Fruit fly (Drosophila melanogaster) whole organism, embryonic: Measurements from ENCODE around the gene sll.

Experiments used
- CG12659 ChIP-seq: fragments of 200-800 bp; sonication (Bioruptor generic); optimal IDR thresholded peaks from 3 replicates; lab custom pipeline; 2017; ENCODE audit warnings: mild to moderate bottlenecking, missing biosample characterization, missing genetic modification reagents, missing genetic modification characterization
- CG15601 ChIP-seq: fragments of 200-800 bp; sonication (Bioruptor generic); optimal IDR thresholded peaks from 3 replicates; lab custom pipeline; 2019; ENCODE audit warnings: missing biosample characterization, mild to moderate bottlenecking, missing genetic modification characterization, moderate library complexity
- CG17568 ChIP-seq: fragments of 200-800 bp; sonication (Bioruptor generic); optimal IDR thresholded peaks from 2 replicates; lab custom pipeline; 2018; ENCODE audit warnings: missing biosample characterization, mild to moderate bottlenecking, missing genetic modification characterization, moderate library complexity
- CG31224 ChIP-seq: fragments of 200-800 bp; sonication (Bioruptor generic); IDR thresholded peaks from 2 replicates; pipeline ENCODE4 v1.3.6; 2022; ENCODE audit warnings: missing biosample characterization, missing genetic modification characterization
- CG42726 ChIP-seq: fragments of 200-800 bp; sonication (Bioruptor generic); IDR thresholded peaks from 2 replicates; pipeline ENCODE4 v1.3.6; 2022; ENCODE audit warnings: missing biosample characterization, missing genetic modification characterization; ENCODE audit not compliant: partially characterized antibody
- CG4328 ChIP-seq: fragments of 200-800 bp; sonication (Bioruptor generic); optimal IDR thresholded peaks from 3 replicates; lab custom pipeline; 2017; ENCODE audit warnings: missing biosample characterization, missing genetic modification reagents, missing genetic modification characterization
- CG5180 ChIP-seq: fragments of 200-800 bp; sonication (Bioruptor generic); optimal IDR thresholded peaks from 3 replicates; lab custom pipeline; 2017; ENCODE audit warnings: missing biosample characterization, missing genetic modification characterization, mild to moderate bottlenecking, moderate library complexity, missing genetic modification reagents
- CG6791 ChIP-seq: fragments of 200-800 bp; sonication (Bioruptor generic); IDR thresholded peaks from 3 replicates; pipeline ENCODE4 v1.3.6; 2022; ENCODE audit warnings: missing biosample characterization, missing genetic modification characterization; ENCODE audit not compliant: partially characterized antibody
- CG7987 ChIP-seq: fragments of 200-800 bp; sonication (Bioruptor generic); optimal IDR thresholded peaks from 2 replicates; lab custom pipeline; 2018; ENCODE audit warnings: missing biosample characterization, mild to moderate bottlenecking, missing genetic modification characterization, moderate library complexity
- CG8765 ChIP-seq: fragments of 200-800 bp; sonication (Bioruptor generic); IDR thresholded peaks from 2 replicates; pipeline ENCODE4 v1.3.6; 2022; ENCODE audit warnings: missing biosample characterization, missing genetic modification characterization
- CoRest ChIP-seq: fragments of 200-800 bp; sonication (Bioruptor generic); optimal IDR thresholded peaks from 3 replicates; lab custom pipeline; 2018; ENCODE audit warnings: missing biosample characterization, mild to moderate bottlenecking, missing genetic modification characterization, moderate library complexity
- Dll ChIP-seq: fragments of 200-800 bp; sonication (Bioruptor generic); IDR thresholded peaks from 4 replicates; pipeline ENCODE4 v1.3.6; 2022; ENCODE audit warnings: missing biosample characterization, missing genetic modification characterization; ENCODE audit not compliant: partially characterized antibody
- HLH4C ChIP-seq: fragments of 200-800 bp; sonication (Bioruptor generic); IDR thresholded peaks from 3 replicates; pipeline ENCODE4 v1.3.6; 2022; ENCODE audit warnings: missing biosample characterization, missing genetic modification characterization; ENCODE audit not compliant: partially characterized antibody
- Hey ChIP-seq: fragments of 200-800 bp; sonication (Bioruptor generic); optimal IDR thresholded peaks from 3 replicates; lab custom pipeline; 2018; ENCODE audit warnings: missing biosample characterization, mild to moderate bottlenecking, missing genetic modification characterization
- Lpt ChIP-seq: fragments of >200 bp; optimal IDR thresholded peaks from 2 replicates; lab custom pipeline; 2018; ENCODE audit warnings: missing biosample characterization, missing genetic modification characterization
- Mad ChIP-seq: fragments of 200-800 bp; sonication (Bioruptor generic); optimal IDR thresholded peaks from 2 replicates; lab custom pipeline; 2016; ENCODE audit warnings: missing biosample characterization, missing genetic modification characterization
- NK7.1 ChIP-seq: fragments of 200-800 bp; sonication (Bioruptor generic); optimal IDR thresholded peaks from 3 replicates; lab custom pipeline; 2016; ENCODE audit warnings: missing biosample characterization, missing genetic modification characterization
- Sox100B ChIP-seq: fragments of 200-800 bp; sonication (Bioruptor generic); optimal IDR thresholded peaks from 3 replicates; lab custom pipeline; 2018; ENCODE audit warnings: missing biosample characterization, mild to moderate bottlenecking, missing genetic modification characterization
- ap ChIP-seq: fragments of 200-800 bp; sonication (Bioruptor generic); IDR thresholded peaks from 2 replicates; pipeline ENCODE4 v1.3.6; 2022; ENCODE audit warnings: missing biosample characterization, missing genetic modification characterization
- cad ChIP-seq: fragments of >200 bp; optimal IDR thresholded peaks from 2 replicates; lab custom pipeline; 2017; ENCODE audit warnings: missing biosample characterization, missing genetic modification characterization
- fd102C ChIP-seq: fragments of 200-800 bp; sonication (Bioruptor generic); optimal IDR thresholded peaks from 2 replicates; lab custom pipeline; 2018; ENCODE audit warnings: missing biosample characterization, mild to moderate bottlenecking, missing genetic modification characterization, moderate library complexity
- grn ChIP-seq: fragments of 200-800 bp; sonication (Bioruptor generic); optimal IDR thresholded peaks from 3 replicates; lab custom pipeline; 2017; ENCODE audit warnings: missing biosample characterization, missing genetic modification characterization
- hbn ChIP-seq: fragments of 200-800 bp; sonication (Bioruptor generic); IDR thresholded peaks from 2 replicates; pipeline ENCODE4 v1.3.6; 2022; ENCODE audit warnings: missing biosample characterization, missing genetic modification characterization; ENCODE audit not compliant: partially characterized antibody
- mld ChIP-seq: fragments of 200-800 bp; sonication (Bioruptor generic); IDR thresholded peaks from 3 replicates; pipeline ENCODE4 v1.3.6; 2022; ENCODE audit warnings: missing biosample characterization, missing genetic modification characterization; ENCODE audit not compliant: partially characterized antibody
- nerfin-2 ChIP-seq: fragments of 200-800 bp; sonication (Bioruptor generic); IDR thresholded peaks from 2 replicates; pipeline ENCODE4 v1.3.6; 2022; ENCODE audit warnings: missing biosample characterization, missing genetic modification characterization; ENCODE audit not compliant: partially characterized antibody
- oc ChIP-seq: fragments of 200-800 bp; sonication (Bioruptor generic); optimal IDR thresholded peaks from 2 replicates; lab custom pipeline; 2018; ENCODE audit warnings: missing biosample characterization, mild to moderate bottlenecking, missing genetic modification characterization, moderate library complexity
- peb ChIP-seq: fragments of 200-800 bp; sonication (Bioruptor generic); IDR thresholded peaks from 2 replicates; pipeline ENCODE4 v1.3.6; 2022; ENCODE audit warnings: missing biosample characterization, missing genetic modification characterization
- prd ChIP-seq, 3 experiments: fragments of >200 bp in 2 of 3; fragments of 200-800 bp in 1 of 3; sonication (Bioruptor generic) in 1 of 3; optimal IDR thresholded peaks in 2 of 3; IDR thresholded peaks in 1 of 3; 2 replicates in 2 of 3; 3 replicates in 1 of 3; pipeline versions ENCODE4 v1.3.6 to Lab custom; 2017 to 2022; ENCODE audit warnings: missing biosample characterization in 1 of 3, missing genetic modification characterization in 1 of 3
- sens ChIP-seq: fragments of 200-800 bp; sonication (Bioruptor generic); peaks from one replicate; lab custom pipeline; 2016; ENCODE audit warnings: missing biosample characterization, missing genetic modification characterization
- sna ChIP-seq: fragments of 200-800 bp; sonication (Bioruptor generic); IDR thresholded peaks from 2 replicates; pipeline ENCODE4 v1.3.6; 2022; ENCODE audit warnings: missing biosample characterization, missing genetic modification characterization; ENCODE audit not compliant: partially characterized antibody
- so ChIP-seq: fragments of 200-800 bp; sonication (Bioruptor generic); IDR thresholded peaks from 3 replicates; pipeline ENCODE4 v1.3.6; 2022; ENCODE audit warnings: missing biosample characterization, missing genetic modification characterization
- tll ChIP-seq, 2 experiments: fragments of 200-800 bp in 1 of 2; fragments of >200 bp in 1 of 2; sonication (Bioruptor generic) in 1 of 2; optimal IDR thresholded peaks; 2 replicates each; lab custom pipeline; 2017 to 2019; ENCODE audit warnings: missing biosample characterization in 2 of 2, missing genetic modification characterization in 2 of 2, mild to moderate bottlenecking in 1 of 2, moderate library complexity in 1 of 2
- tna ChIP-seq: fragments of 200-800 bp; sonication (Bioruptor generic); IDR thresholded peaks from 2 replicates; pipeline ENCODE4 v1.3.6; 2022; ENCODE audit warnings: missing biosample characterization, missing genetic modification characterization; ENCODE audit not compliant: partially characterized antibody
- zen2 ChIP-seq: fragments of 200-800 bp; sonication (Bioruptor generic); IDR thresholded peaks from 3 replicates; pipeline ENCODE4 v1.3.6; 2022; ENCODE audit warnings: missing biosample characterization, missing genetic modification characterization; ENCODE audit not compliant: partially characterized antibody

sll gene

dm6 chr3R:17624549-17624948 is 18.6 kb downstream of the sll start (continued):
- TF ChIP-seq CG12659 (no peak), CG4328 (GFP tag; lab: Kevin White, UChicago) (peak; percentile 0), sna (peak; percentile 61; the same call in 1 of the 2 replicates), mld (peak; percentile 81), zen2 (GFP tag; lab: Robert Waterston, UW) (0 out of 3 replicates have a peak, but pooled peaks have one; percentile 37), Dll (GFP tag; lab: Robert Waterston, UW) (peak; percentile 61; the same call in 3 of the 4 replicates), CG42726 (GFP tag; lab: Robert Waterston, UW) (peak; percentile 69; the same call in 1 of the 2 replicates), tna (GFP tag; lab: Robert Waterston, UW) (peak; percentile 79), CG6791 (GFP tag; lab: Robert Waterston, UW) (peak; percentile 87), HLH4C (GFP tag; lab: Robert Waterston, UW) (peak; percentile 71; the same call in 2 of the 3 replicates), so (GFP tag; lab: Robert Waterston, UW) (peak; percentile 84; the same call in 2 of the 3 replicates), tll (GFP tag; optimal IDR thresholded peaks at IDR 0.05; lab: Kevin White, UChicago) (no peak), hbn (GFP tag; lab: Robert Waterston, UW) (peak; percentile 24; the same call in 1 of the 2 replicates), nerfin-2 (GFP tag; lab: Robert Waterston, UW) (peak; percentile 82), grn (GFP tag; lab: Kevin White, UChicago) (peak; percentile 91), CG5180 (GFP tag; lab: Kevin White, UChicago) (no peak)
- TF ChIP-seq, all 482 proteins: peak for 38

dm6 chr3R:17624968-17625367 is 19.1 kb downstream of the sll start, which contains the start of gene AttD:
Gene AttD (plus strand): TSS chr3R:17625268.
- TF ChIP-seq Mad (GFP tag; lab: Kevin White, UChicago) (no peak), CG7987 (GFP tag; lab: Kevin White, UChicago) (no peak), peb (no peak), NK7.1 (no peak), oc (no peak), CG8765 (no peak), Sox100B (no peak), sens (no peak), Lpt (GFP tag; lab: Kevin White, UChicago) (no peak)
- TF ChIP-seq, all 482 proteins: peak for 0

- TF ChIP-seq fd102C (GFP tag; lab: Kevin White, UChicago) = no peak
- no peak for TF ChIP-seq CG31224
- TF ChIP-seq CG17568 (GFP tag; lab: Kevin White, UChicago) = no peak
- no peak for TF ChIP-seq ap (GFP tag; lab: Robert Waterston, UW)
- TF ChIP-seq Hey = no peak
These were observed 20.9 kb downstream of the sll start, which contains the start of gene CG14325 for dm6 chr3R:17626827-17627226. Gene CG14325 (plus strand): TSS chr3R:17627127.

- TF ChIP-seq CoRest (no peak), prd (optimal IDR thresholded peaks at IDR 0.05; lab: Kevin White, UChicago) (no peak), prd (GFP tag; IDR thresholded peaks at IDR 0.05; lab: Robert Waterston, UW) (no peak), CG15601 (tag; lab: Kevin White, UChicago) (no peak), cad (no peak)
These were observed 24.5 kb downstream of the sll start, which contains the start of gene CG43175 for dm6 chr3R:17630417-17630816. Gene CG43175 (plus strand): TSS chr3R:17630717.
